Fruit fly (Drosophila melanogaster) whole organism, embryonic: ENCODE measurements around the gene CG4951.

Experiments used
- Antp ChIP-seq: fragments of 200-800 bp; sonication (Bioruptor generic); optimal IDR thresholded peaks from 3 replicates; lab custom pipeline; 2016; ENCODE audit warnings: missing biosample characterization, missing genetic modification characterization
- CG10979 ChIP-seq: fragments of 200-800 bp; sonication (Bioruptor generic); optimal IDR thresholded peaks from 2 replicates; lab custom pipeline; 2018; ENCODE audit warnings: missing biosample characterization, mild to moderate bottlenecking, missing genetic modification characterization, moderate library complexity
- CG12104 ChIP-seq: fragments of 200-800 bp; sonication (Bioruptor generic); optimal IDR thresholded peaks from 3 replicates; lab custom pipeline; 2016; ENCODE audit warnings: missing biosample characterization, missing genetic modification characterization
- CG12155 ChIP-seq: fragments of 200-800 bp; sonication (Bioruptor generic); optimal IDR thresholded peaks from 3 replicates; lab custom pipeline; 2016; ENCODE audit warnings: missing biosample characterization, missing genetic modification characterization
- CG1233 ChIP-seq: fragments of 200-800 bp; sonication (Bioruptor generic); optimal IDR thresholded peaks from 4 replicates; lab custom pipeline; 2018; ENCODE audit warnings: missing biosample characterization, mild to moderate bottlenecking, missing genetic modification characterization
- CG1529 ChIP-seq: fragments of 200-800 bp; sonication (Bioruptor generic); optimal IDR thresholded peaks from 3 replicates; lab custom pipeline; 2018; ENCODE audit warnings: missing biosample characterization, missing genetic modification characterization
- CG1647 ChIP-seq: fragments of 200-800 bp; sonication (Bioruptor generic); optimal IDR thresholded peaks from 3 replicates; lab custom pipeline; 2016; ENCODE audit warnings: missing biosample characterization, missing genetic modification characterization
- CG18262 ChIP-seq: fragments of 200-800 bp; optimal IDR thresholded peaks from 3 replicates; lab custom pipeline; 2019; ENCODE audit warnings: missing biosample characterization, mild to moderate bottlenecking, missing genetic modification characterization, moderate library complexity
- CG2120 ChIP-seq: fragments of 200-800 bp; sonication (Bioruptor generic); optimal IDR thresholded peaks from 3 replicates; lab custom pipeline; 2016; ENCODE audit warnings: missing biosample characterization, missing genetic modification characterization
- CG2875 ChIP-seq: fragments of 200-800 bp; sonication (Bioruptor generic); optimal IDR thresholded peaks from 2 replicates; lab custom pipeline; 2017; ENCODE audit warnings: missing biosample characterization, mild to moderate bottlenecking, missing genetic modification characterization, missing genetic modification reagents
- CG30020 ChIP-seq: fragments of 200-800 bp; optimal IDR thresholded peaks from 2 replicates; lab custom pipeline; 2019; ENCODE audit warnings: missing biosample characterization, mild to moderate bottlenecking, missing genetic modification characterization, moderate library complexity
- CG31365 ChIP-seq: fragments of 200-800 bp; sonication (Bioruptor generic); optimal IDR thresholded peaks from 2 replicates; lab custom pipeline; 2018; ENCODE audit warnings: missing biosample characterization, mild to moderate bottlenecking, missing genetic modification characterization
- CG31441 ChIP-seq: fragments of 200-800 bp; sonication (Bioruptor generic); IDR thresholded peaks from 2 replicates; pipeline ENCODE4 v1.3.6; 2022; ENCODE audit warnings: missing biosample characterization, missing genetic modification characterization
- CG3163 ChIP-seq: fragments of 200-800 bp; sonication (Bioruptor generic); optimal IDR thresholded peaks from 3 replicates; lab custom pipeline; 2016; ENCODE audit warnings: missing biosample characterization, missing genetic modification characterization
- CG4282 ChIP-seq: fragments of 200-800 bp; sonication (Bioruptor generic); optimal IDR thresholded peaks from 2 replicates; lab custom pipeline; 2016; ENCODE audit warnings: missing biosample characterization, missing genetic modification characterization
- CG4424 ChIP-seq: fragments of 200-800 bp; sonication (Bioruptor generic); optimal IDR thresholded peaks from 3 replicates; lab custom pipeline; 2016; ENCODE audit warnings: missing biosample characterization, missing genetic modification characterization
- CG6683 ChIP-seq: fragments of 200-800 bp; sonication (Bioruptor generic); optimal IDR thresholded peaks from 2 replicates; lab custom pipeline; 2017; ENCODE audit warnings: missing biosample characterization, mild to moderate bottlenecking, missing genetic modification characterization, missing genetic modification reagents
- CG6765 ChIP-seq: fragments of 200-800 bp; sonication (Bioruptor generic); optimal IDR thresholded peaks from 3 replicates; lab custom pipeline; 2017; ENCODE audit warnings: missing biosample characterization, mild to moderate bottlenecking, missing genetic modification characterization
- CG7556 ChIP-seq: fragments of 200-800 bp; sonication (Bioruptor generic); optimal IDR thresholded peaks from 2 replicates; lab custom pipeline; 2017; ENCODE audit warnings: missing biosample characterization, mild to moderate bottlenecking, missing genetic modification characterization
- CkIIα-i1 ChIP-seq: fragments of 200-800 bp; sonication (Bioruptor generic); IDR thresholded peaks from 2 replicates; pipeline ENCODE4 v1.3.6; 2022; ENCODE audit warnings: missing biosample characterization, missing genetic modification characterization
- Dip2 ChIP-seq: fragments of 200-800 bp; sonication (Bioruptor generic); IDR thresholded peaks from 2 replicates; pipeline ENCODE4 v1.3.6; 2022; ENCODE audit warnings: missing biosample characterization, missing genetic modification characterization
- Dp ChIP-seq: fragments of 200-800 bp; sonication (Bioruptor generic); optimal IDR thresholded peaks from 2 replicates; lab custom pipeline; 2018; ENCODE audit warnings: missing biosample characterization, mild to moderate bottlenecking, missing genetic modification characterization, moderate library complexity
- Ets65A ChIP-seq: fragments of 200-800 bp; sonication (Bioruptor generic); peaks from one replicate; lab custom pipeline; 2016; ENCODE audit warnings: missing biosample characterization, missing genetic modification characterization
- Ets97D ChIP-seq: fragments of 200-800 bp; sonication (Bioruptor generic); optimal IDR thresholded peaks from 3 replicates; lab custom pipeline; 2016; ENCODE audit warnings: missing biosample characterization, missing genetic modification characterization
- Fer1 ChIP-seq: fragments of 200-800 bp; sonication (Bioruptor generic); optimal IDR thresholded peaks from 2 replicates; lab custom pipeline; 2017; ENCODE audit warnings: missing biosample characterization, mild to moderate bottlenecking, missing genetic modification characterization
- HLH4C ChIP-seq: fragments of 200-800 bp; sonication (Bioruptor generic); IDR thresholded peaks from 3 replicates; pipeline ENCODE4 v1.3.6; 2022; ENCODE audit warnings: missing biosample characterization, missing genetic modification characterization; ENCODE audit not compliant: partially characterized antibody
- HLHmδ ChIP-seq: fragments of 200-800 bp; sonication (Bioruptor generic); optimal IDR thresholded peaks from 2 replicates; lab custom pipeline; 2018; ENCODE audit warnings: missing biosample characterization, mild to moderate bottlenecking, missing genetic modification characterization, moderate library complexity
- Kr ChIP-seq: fragments of 200-800 bp; sonication (Bioruptor generic); optimal IDR thresholded peaks from 2 replicates; lab custom pipeline; 2017; ENCODE audit warnings: missing biosample characterization, mild to moderate bottlenecking, missing genetic modification characterization
- Myb ChIP-seq: fragments of 200-800 bp; sonication (Bioruptor generic); optimal IDR thresholded peaks from 2 replicates; lab custom pipeline; 2016; ENCODE audit warnings: missing biosample characterization, missing genetic modification characterization
- Nf-YC ChIP-seq: fragments of 200-800 bp; optimal IDR thresholded peaks from 3 replicates; lab custom pipeline; 2019; ENCODE audit warnings: missing biosample characterization, mild to moderate bottlenecking, missing genetic modification characterization, moderate library complexity
- Sox100B ChIP-seq: fragments of 200-800 bp; sonication (Bioruptor generic); optimal IDR thresholded peaks from 3 replicates; lab custom pipeline; 2018; ENCODE audit warnings: missing biosample characterization, mild to moderate bottlenecking, missing genetic modification characterization
- aop ChIP-seq: fragments of 200-800 bp; sonication (Bioruptor generic); IDR thresholded peaks from 2 replicates; pipeline ENCODE4 v1.3.6; 2022; ENCODE audit warnings: missing biosample characterization, missing genetic modification characterization
- br ChIP-seq: fragments of >200 bp; optimal IDR thresholded peaks from 2 replicates; lab custom pipeline; 2017
- dysf ChIP-seq: fragments of 200-800 bp; sonication (Bioruptor generic); IDR thresholded peaks from 3 replicates; pipeline ENCODE4 v1.3.6; 2022; ENCODE audit warnings: missing biosample characterization, missing genetic modification characterization
- hkb ChIP-seq, 2 experiments: fragments of 200-800 bp in 1 of 2; fragments of >200 bp in 1 of 2; sonication (Bioruptor generic) in 1 of 2; IDR thresholded peaks in 1 of 2; optimal IDR thresholded peaks in 1 of 2; 2 replicates each; pipeline versions ENCODE4 v1.3.6 to Lab custom; 2017 to 2022; ENCODE audit warnings: missing biosample characterization in 1 of 2, missing genetic modification characterization in 1 of 2
- knrl ChIP-seq: fragments of 200-800 bp; sonication (Bioruptor generic); IDR thresholded peaks from 3 replicates; pipeline ENCODE4 v1.3.6; 2022; ENCODE audit warnings: missing biosample characterization, missing genetic modification characterization; ENCODE audit not compliant: partially characterized antibody
- lbe ChIP-seq: fragments of 200-800 bp; sonication (Bioruptor generic); optimal IDR thresholded peaks from 2 replicates; lab custom pipeline; 2016; ENCODE audit warnings: missing biosample characterization, mild to moderate bottlenecking, missing genetic modification characterization
- lola ChIP-seq, 3 experiments: fragments of >200 bp in 2 of 3; fragments of 200-800 bp in 1 of 3; sonication (Bioruptor generic) in 1 of 3; optimal IDR thresholded peaks; 2 replicates each; lab custom pipeline; 2017 to 2019; ENCODE audit warnings: missing biosample characterization in 3 of 3, missing genetic modification characterization in 3 of 3, mild to moderate bottlenecking in 1 of 3, moderate library complexity in 1 of 3
- lov ChIP-seq, 2 experiments: fragments of 200-800 bp in 1 of 2; fragments of >200 bp in 1 of 2; sonication (Bioruptor generic) in 1 of 2; IDR thresholded peaks in 1 of 2; optimal IDR thresholded peaks in 1 of 2; 2 replicates in 1 of 2; 3 replicates in 1 of 2; pipeline versions ENCODE4 v1.3.6 to Lab custom; 2017 to 2022; ENCODE audit warnings: missing biosample characterization in 1 of 2, missing genetic modification characterization in 1 of 2
- nerfin-1 ChIP-seq: fragments of 200-800 bp; sonication (Bioruptor generic); optimal IDR thresholded peaks from 3 replicates; lab custom pipeline; 2019; ENCODE audit warnings: missing biosample characterization, mild to moderate bottlenecking, missing genetic modification characterization, moderate library complexity
- row ChIP-seq: fragments of 200-800 bp; sonication (Bioruptor generic); IDR thresholded peaks from 3 replicates; pipeline ENCODE4 v1.3.6; 2022; ENCODE audit warnings: missing biosample characterization, missing genetic modification characterization
- sd ChIP-seq: fragments of 200-800 bp; sonication (Bioruptor generic); optimal IDR thresholded peaks from 3 replicates; lab custom pipeline; 2018; ENCODE audit warnings: missing biosample characterization, mild to moderate bottlenecking, missing genetic modification characterization, moderate library complexity
- sisA ChIP-seq: fragments of 200-800 bp; sonication (Bioruptor generic); IDR thresholded peaks from 2 replicates; pipeline ENCODE4 v1.3.6; 2022; ENCODE audit warnings: missing biosample characterization, missing genetic modification characterization
- so ChIP-seq: fragments of 200-800 bp; sonication (Bioruptor generic); IDR thresholded peaks from 3 replicates; pipeline ENCODE4 v1.3.6; 2022; ENCODE audit warnings: missing biosample characterization, missing genetic modification characterization
- tin ChIP-seq: fragments of 200-800 bp; sonication (Bioruptor generic); optimal IDR thresholded peaks from 3 replicates; lab custom pipeline; 2016; ENCODE audit warnings: missing biosample characterization, missing genetic modification characterization
- tna ChIP-seq: fragments of 200-800 bp; sonication (Bioruptor generic); IDR thresholded peaks from 2 replicates; pipeline ENCODE4 v1.3.6; 2022; ENCODE audit warnings: missing biosample characterization, missing genetic modification characterization; ENCODE audit not compliant: partially characterized antibody
- ttk ChIP-seq: fragments of 200-800 bp; sonication (Bioruptor generic); IDR thresholded peaks from 2 replicates; pipeline ENCODE4 v2.1.2; 2022; ENCODE audit warnings: missing biosample characterization, missing genetic modification characterization
- vfl ChIP-seq: fragments of 200-800 bp; sonication (Bioruptor generic); optimal IDR thresholded peaks from 2 replicates; lab custom pipeline; 2016; ENCODE audit warnings: missing biosample characterization, missing genetic modification characterization
- wor ChIP-seq: fragments of 200-800 bp; sonication (Bioruptor generic); IDR thresholded peaks from 2 replicates; pipeline ENCODE4 v1.3.6; 2022; ENCODE audit warnings: missing biosample characterization, missing genetic modification characterization
- zf30C ChIP-seq: fragments of 200-800 bp; sonication (Bioruptor generic); optimal IDR thresholded peaks from 3 replicates; lab custom pipeline; 2018; ENCODE audit warnings: missing biosample characterization, mild to moderate bottlenecking, missing genetic modification characterization

CG4951 gene

dm6 chr3R:27987329-27987728, 33.4 kb upstream of the CG4951 start (continued):
- no peak for TF ChIP-seq Myb (GFP tag; lab: Kevin White, UChicago)
- TF ChIP-seq row (GFP tag; lab: Robert Waterston, UW), result peak; percentile 85
- peak; percentile 51 for TF ChIP-seq CG4424 (GFP tag; lab: Kevin White, UChicago)
- peak; percentile 66 for TF ChIP-seq CG18262
- no peak for TF ChIP-seq br (lab: Kevin White, UChicago)
- peak; percentile 45 for TF ChIP-seq CG1529 (GFP tag; lab: Kevin White, UChicago)
- peak; percentile 74 for TF ChIP-seq CG31441 (GFP tag; lab: Robert Waterston, UW)
- TF ChIP-seq CG10979 (tag; lab: Kevin White, UChicago), result peak; percentile 73
- peak; percentile 70 for TF ChIP-seq Fer1
- TF ChIP-seq CG2875, result peak; percentile 35
- peak; percentile 67 for TF ChIP-seq CG7556 (GFP tag; lab: Kevin White, UChicago)
- no peak for TF ChIP-seq Ets65A (GFP tag; lab: Kevin White, UChicago)
- peak; percentile 46 for TF ChIP-seq CG6765 (GFP tag; lab: Kevin White, UChicago)
- peak; percentile 49 for TF ChIP-seq Sox100B (GFP tag; lab: Kevin White, UChicago)
- peak; percentile 10 for TF ChIP-seq nerfin-1 (tag; lab: Kevin White, UChicago)
- no peak for TF ChIP-seq HLH4C (GFP tag; lab: Robert Waterston, UW)
- TF ChIP-seq CG12104 (GFP tag; lab: Kevin White, UChicago), result peak; percentile 62
- TF ChIP-seq tna, result no peak
- TF ChIP-seq lbe (GFP tag; lab: Kevin White, UChicago), result no peak
- no peak for TF ChIP-seq Dp (GFP tag; lab: Kevin White, UChicago)
- peak; percentile 38 for TF ChIP-seq tin (GFP tag; lab: Kevin White, UChicago)
- TF ChIP-seq CG4282 (GFP tag; lab: Kevin White, UChicago), result no peak
- no peak for TF ChIP-seq CkIIα-i1 (GFP tag; lab: Robert Waterston, UW)
- TF ChIP-seq Antp, result no peak
- peak; percentile 55; the same call in 1 of the 2 replicates for TF ChIP-seq wor (GFP tag; lab: Robert Waterston, UW)
- TF ChIP-seq zf30C, result peak; percentile 2
- TF ChIP-seq CG2120, result peak; percentile 73
- no peak for TF ChIP-seq aop (GFP tag; lab: Robert Waterston, UW)
- peak; percentile 27 for TF ChIP-seq CG1647
- peak; percentile 52 for TF ChIP-seq CG6683 (GFP tag; lab: Kevin White, UChicago)
- peak; percentile 81; the same call in 2 of the 3 replicates for TF ChIP-seq dysf (GFP tag; lab: Robert Waterston, UW)
- no peak for TF ChIP-seq lov (optimal IDR thresholded peaks at IDR 0.05; lab: Kevin White, UChicago)
- TF ChIP-seq lov (GFP tag; IDR thresholded peaks at IDR 0.05; lab: Robert Waterston, UW), result no peak
- TF ChIP-seq vfl (GFP tag; lab: Kevin White, UChicago), result no peak
- no peak for TF ChIP-seq sisA
- TF ChIP-seq Ets97D (GFP tag; lab: Kevin White, UChicago), result no peak
- TF ChIP-seq Nf-YC (tag; lab: Kevin White, UChicago), result peak; percentile 17
- no peak for TF ChIP-seq CG31365
- no peak for TF ChIP-seq knrl (GFP tag; lab: Robert Waterston, UW)
- TF ChIP-seq CG1233, result no peak
- TF ChIP-seq sd (tag; lab: Kevin White, UChicago), result no peak
- peak in 1 of 3 experiments; percentile 50 for TF ChIP-seq lola (GFP tag; optimal IDR thresholded peaks at IDR 0.05; lab: Kevin White, UChicago)
- no peak for TF ChIP-seq hkb (optimal IDR thresholded peaks at IDR 0.05; lab: Kevin White, UChicago)
- TF ChIP-seq hkb (GFP tag; IDR thresholded peaks at IDR 0.05; lab: Robert Waterston, UW), result peak; percentile 53; the same call in 1 of the 2 replicates
- TF ChIP-seq CG3163 (GFP tag; lab: Kevin White, UChicago), result no peak
- TF ChIP-seq CG30020 (tag; lab: Kevin White, UChicago), result no peak
- TF ChIP-seq HLHmδ (GFP tag; lab: Kevin White, UChicago), result no peak
- no peak for TF ChIP-seq Dip2 (GFP tag; lab: Robert Waterston, UW)
- TF ChIP-seq ttk, result peak; percentile 56; the same call in 1 of the 2 replicates
- TF ChIP-seq CG12155 (GFP tag; lab: Kevin White, UChicago), result peak; percentile 57
- peak; percentile 69; the same call in 2 of the 3 replicates for TF ChIP-seq so
- TF ChIP-seq Kr, result no peak
